Worm (Caenorhabditis elegans) whole organism, midembryonic: Measurements from ENCODE around the gene cdr-1.

Experiments used
- T22C8.4 ChIP-seq: fragments of 200-800 bp; sonication (Bioruptor generic); IDR thresholded peaks from 2 replicates; pipeline ENCODE4 v1.3.6; 2022; ENCODE audit warnings: missing genetic modification characterization, missing compliant biosample characterization
- cog-1 ChIP-seq: sonication (generic microtip); optimal IDR thresholded peaks from 2 replicates; lab custom pipeline; 2016; ENCODE audit warnings: missing genetic modification characterization, missing compliant biosample characterization
- flt-1 ChIP-seq: fragments of 200-800 bp; sonication (Bioruptor generic); IDR thresholded peaks from 2 replicates; pipeline ENCODE4 v1.3.6; 2022; ENCODE audit warnings: missing genetic modification characterization, missing compliant biosample characterization

ce11 chrV:15880033-15880432 is 41.1 kb upstream of the cdr-1 start:
- TF ChIP-seq cog-1 (tag; lab: Kevin White, UChicago), result no peak
- no peak for TF ChIP-seq flt-1
- no peak for TF ChIP-seq T22C8.4 (GFP tag; lab: Robert Waterston, UW)
